Fruit fly (Drosophila melanogaster) whole organism, prepupa: Measurements from ENCODE around the gene CG16734.

Experiments used
- Blimp-1 ChIP-seq: fragments of 200-800 bp; sonication (Bioruptor generic); optimal IDR thresholded peaks from 3 replicates; lab custom pipeline; 2017; ENCODE audit warnings: missing biosample characterization, missing genetic modification characterization, mild to moderate bottlenecking, moderate library complexity, missing genetic modification reagents
- CG6276 ChIP-seq: fragments of 200-800 bp; sonication (Bioruptor generic); optimal IDR thresholded peaks from 2 replicates; lab custom pipeline; 2017; ENCODE audit warnings: missing biosample characterization, mild to moderate bottlenecking, missing genetic modification characterization
- net ChIP-seq: fragments of 200-800 bp; sonication (Bioruptor generic); optimal IDR thresholded peaks from 3 replicates; lab custom pipeline; 2016; ENCODE audit warnings: missing biosample characterization, missing genetic modification characterization

dm6 chr3R:9260421-9260973 lies 5.6 kb downstream of the CG16734 start, which contains the start of gene ATP6AP2:
- TF ChIP-seq net (GFP tag; lab: Kevin White, UChicago) (no peak), CG6276 (no peak), Blimp-1 (GFP tag; lab: Kevin White, UChicago) (no peak)
